Fruit fly (Drosophila melanogaster) whole organism, pupa: ENCODE results near the gene CG7017.

Experiments
- CG12605 ChIP-seq: fragments of 200-800 bp; sonication (Bioruptor generic); IDR thresholded peaks from 2 replicates; pipeline ENCODE4 v1.3.6; 2022; ENCODE audit warnings: missing biosample characterization, missing genetic modification characterization
- CG13204 ChIP-seq: fragments of 200-800 bp; sonication (Bioruptor generic); optimal IDR thresholded peaks from 2 replicates; lab custom pipeline; 2018; ENCODE audit warnings: missing biosample characterization, mild to moderate bottlenecking, missing genetic modification characterization, moderate library complexity
- CG15710 ChIP-seq: fragments of 200-800 bp; sonication (Bioruptor generic); optimal IDR thresholded peaks from 2 replicates; lab custom pipeline; 2018; ENCODE audit warnings: missing biosample characterization, mild to moderate bottlenecking, missing genetic modification characterization, moderate library complexity
- CG32121 ChIP-seq: fragments of 200-800 bp; sonication (Bioruptor generic); IDR thresholded peaks from 2 replicates; pipeline ENCODE4 v1.3.6; 2022; ENCODE audit warnings: missing biosample characterization, missing genetic modification characterization
- CG8301 ChIP-seq: fragments of 200-800 bp; sonication (Bioruptor generic); optimal IDR thresholded peaks from 2 replicates; lab custom pipeline; 2018; ENCODE audit warnings: missing biosample characterization, mild to moderate bottlenecking, missing genetic modification characterization
- EcR ChIP-seq: fragments of 200-800 bp; sonication (Bioruptor generic); optimal IDR thresholded peaks from 3 replicates; lab custom pipeline; 2019; ENCODE audit warnings: missing biosample characterization, missing genetic modification characterization, mild to moderate bottlenecking, moderate library complexity, missing genetic modification reagents
- rn ChIP-seq: fragments of 200-800 bp; sonication (Bioruptor generic); IDR thresholded peaks from 2 replicates; pipeline ENCODE4 v1.3.6; 2022; ENCODE audit warnings: missing biosample characterization, missing genetic modification characterization

- no peak for TF ChIP-seq CG32121 (GFP tag; lab: Robert Waterston, UW)
- TF ChIP-seq rn: no peak
- TF ChIP-seq CG12605 (GFP tag; lab: Robert Waterston, UW): no peak
- TF ChIP-seq EcR (GFP tag; lab: Kevin White, UChicago): no peak
- no peak for TF ChIP-seq CG13204 (GFP tag; lab: Kevin White, UChicago)
- TF ChIP-seq CG8301 (tag; lab: Kevin White, UChicago): no peak
- no peak for TF ChIP-seq CG15710
Observed at dm6 chr3L:20221412-20221864, 9.5 kb upstream of the CG7017 start, which contains the start of gene CG17145.
